Worm (Caenorhabditis elegans) whole organism, L4 larva: ENCODE results near the gene C27A2.7.
"Not testable (repeated sequence)": the region's sequence is repeated elsewhere in the genome, so short reads cannot be mapped to it uniquely, and the experiment has no call there.

ENCODE experiments used
- D1046.2 ChIP-seq: fragments of 200-800 bp; sonication (Bioruptor generic); IDR thresholded peaks from 2 replicates; pipeline ENCODE4 v1.3.6; 2022; ENCODE audit warnings: missing genetic modification characterization, missing compliant biosample characterization
- F10B5.3 ChIP-seq: sonication (generic microtip); optimal IDR thresholded peaks from 2 replicates; lab custom pipeline; 2016; ENCODE audit warnings: mild to moderate bottlenecking, missing genetic modification characterization, missing compliant biosample characterization
- F26F4.8 ChIP-seq: fragments of 200-800 bp; sonication (Bioruptor generic); conservative IDR thresholded peaks from 2 replicates; pipeline ENCODE4 v1.3.6; 2022; ENCODE audit warnings: missing genetic modification characterization, missing compliant biosample characterization
- T20F7.1 ChIP-seq: fragments of 200-800 bp; sonication (Bioruptor generic); optimal IDR thresholded peaks from 2 replicates; lab custom pipeline; 2018; ENCODE audit warnings: mild to moderate bottlenecking, missing genetic modification characterization, missing compliant biosample characterization
- Y48G9A.11 ChIP-seq: fragments of 200-800 bp; sonication (Bioruptor generic); IDR thresholded peaks from 2 replicates; pipeline ENCODE4 v1.3.6; 2022; ENCODE audit warnings: missing genetic modification reagents, missing genetic modification characterization, missing compliant biosample characterization
- Y5F2A.4 ChIP-seq: fragments of 200-800 bp; sonication (Bioruptor generic); optimal IDR thresholded peaks from 2 replicates; lab custom pipeline; 2018; ENCODE audit warnings: mild to moderate bottlenecking, missing genetic modification characterization, missing compliant biosample characterization
- ZK337.2 ChIP-seq: fragments of 200-800 bp; sonication (Bioruptor generic); IDR thresholded peaks from 2 replicates; pipeline ENCODE4 v1.3.6; 2022; ENCODE audit warnings: missing genetic modification reagents, missing genetic modification characterization, missing compliant biosample characterization
- ZK546.5 ChIP-seq, 2 experiments: sonication (generic microtip); optimal IDR thresholded peaks; 2 replicates each; lab custom pipeline; 2017; ENCODE audit warnings: missing biosample characterization in 2 of 2, missing genetic modification characterization in 2 of 2
- aha-1 ChIP-seq: fragments of 150-350 bp; peaks from one replicate; lab custom pipeline; 2014; ENCODE audit warnings: missing biosample characterization, missing genetic modification characterization
- ama-1 ChIP-seq: fragments of 150-350 bp; optimal IDR thresholded peaks from 2 replicates; lab custom pipeline; 2014; ENCODE audit warnings: inconsistent platforms, mixed read lengths
- arid-1 ChIP-seq: fragments of 200-800 bp; sonication (Bioruptor generic); conservative IDR thresholded peaks from 2 replicates; pipeline ENCODE4 v1.3.6; 2022; ENCODE audit warnings: missing genetic modification reagents, missing genetic modification characterization, missing compliant biosample characterization
- ceh-20 ChIP-seq: fragments of 200-800 bp; sonication (Bioruptor generic); IDR thresholded peaks from 2 replicates; pipeline ENCODE4 v1.3.6; 2022; ENCODE audit warnings: missing genetic modification reagents, missing genetic modification characterization, missing compliant biosample characterization
- ceh-32 ChIP-seq: sonication (generic microtip); optimal IDR thresholded peaks from 2 replicates; lab custom pipeline; 2016; ENCODE audit warnings: mild to moderate bottlenecking, missing genetic modification characterization, missing compliant biosample characterization; ENCODE audit not compliant: poor library complexity
- cey-2 ChIP-seq: sonication (generic microtip); optimal IDR thresholded peaks from 3 replicates; lab custom pipeline; 2017; ENCODE audit warnings: missing genetic modification characterization, mild to moderate bottlenecking, missing compliant biosample characterization, antibody characterized with exemption, borderline replicate concordance; ENCODE audit not compliant: insufficient read depth
- ctbp-1 ChIP-seq: fragments of 200-800 bp; sonication (Bioruptor generic); IDR thresholded peaks from 2 replicates; pipeline ENCODE4 v1.3.6; 2022; ENCODE audit warnings: missing genetic modification reagents, missing genetic modification characterization, missing compliant biosample characterization
- daf-16 ChIP-seq, 3 experiments: sonication (generic microtip); optimal IDR thresholded peaks; 2 replicates each; lab custom pipeline; 2016 to 2017; ENCODE audit warnings: missing genetic modification characterization in 3 of 3, missing genetic modification reagents in 3 of 3, mild to moderate bottlenecking in 2 of 3, missing compliant biosample characterization in 2 of 3, missing biosample characterization in 1 of 3, moderate library complexity in 1 of 3
- dmd-8 ChIP-seq: fragments of 200-800 bp; sonication (Bioruptor generic); IDR thresholded peaks from 2 replicates; pipeline ENCODE4 v1.3.6; 2022; ENCODE audit warnings: missing genetic modification characterization, missing compliant biosample characterization
- dve-1 ChIP-seq: sonication (generic microtip); optimal IDR thresholded peaks from 2 replicates; lab custom pipeline; 2017; ENCODE audit warnings: antibody characterized with exemption, mild to moderate bottlenecking, missing genetic modification characterization, missing compliant biosample characterization; ENCODE audit not compliant: insufficient read depth
- egl-27 ChIP-seq: sonication (generic microtip); optimal IDR thresholded peaks from 3 replicates; lab custom pipeline; 2017; ENCODE audit warnings: missing biosample characterization, missing genetic modification reagents, missing genetic modification characterization
- hif-1 ChIP-seq, 2 experiments: sonication (generic microtip); optimal IDR thresholded peaks; 2 replicates each; lab custom pipeline; 2016 to 2017; ENCODE audit warnings: missing compliant biosample characterization in 2 of 2, missing genetic modification characterization in 2 of 2, missing genetic modification reagents in 2 of 2, missing genotype in 2 of 2, mild to moderate bottlenecking in 1 of 2
- lin-15B ChIP-seq: fragments of 150-350 bp; sonication (generic microtip); optimal IDR thresholded peaks from 3 replicates; lab custom pipeline; 2014; ENCODE audit warnings: missing biosample characterization, missing genetic modification characterization
- lin-29 ChIP-seq: fragments of 200-800 bp; sonication (Bioruptor generic); IDR thresholded peaks from 2 replicates; pipeline ENCODE4 v1.3.6; 2022; ENCODE audit warnings: missing genetic modification reagents, missing genetic modification characterization, missing compliant biosample characterization
- lin-38 ChIP-seq: fragments of 200-800 bp; sonication (Bioruptor generic); IDR thresholded peaks from 2 replicates; pipeline ENCODE4 v1.3.6; 2022; ENCODE audit warnings: missing genetic modification reagents, missing genetic modification characterization, missing compliant biosample characterization
- lir-3 ChIP-seq: sonication (generic microtip); optimal IDR thresholded peaks from 2 replicates; lab custom pipeline; 2016; ENCODE audit warnings: mild to moderate bottlenecking, missing genetic modification characterization, missing compliant biosample characterization
- madf-9 ChIP-seq: fragments of 200-800 bp; sonication (Bioruptor generic); conservative IDR thresholded peaks from 2 replicates; pipeline ENCODE4 v1.3.6; 2022; ENCODE audit warnings: missing genetic modification reagents, missing genetic modification characterization, missing compliant biosample characterization
- mxl-2 ChIP-seq: fragments of 200-800 bp; sonication (Bioruptor generic); conservative IDR thresholded peaks from 2 replicates; pipeline ENCODE4 v1.3.6; 2022; ENCODE audit warnings: missing genetic modification reagents, missing genetic modification characterization, missing compliant biosample characterization
- nhr-237 ChIP-seq: sonication (generic microtip); optimal IDR thresholded peaks from 2 replicates; lab custom pipeline; 2017; ENCODE audit warnings: missing biosample characterization, missing genetic modification characterization
- nhr-25 ChIP-seq: sonication (generic microtip); optimal IDR thresholded peaks from 2 replicates; lab custom pipeline; 2017; ENCODE audit warnings: missing genetic modification characterization, mild to moderate bottlenecking, missing compliant biosample characterization, antibody characterized with exemption, moderate library complexity, borderline replicate concordance; ENCODE audit not compliant: insufficient read depth
- nhr-28 ChIP-seq: fragments of 150-350 bp; optimal IDR thresholded peaks from 2 replicates; lab custom pipeline; 2014; ENCODE audit warnings: missing biosample characterization, missing genetic modification characterization
- nhr-42 ChIP-seq: fragments of 200-800 bp; sonication (Bioruptor generic); IDR thresholded peaks from 2 replicates; pipeline ENCODE4 v1.3.6; 2022; ENCODE audit warnings: missing genetic modification characterization, missing compliant biosample characterization
- pha-4 ChIP-seq, 2 experiments: fragments of 150-350 bp in 1 of 2; fragments of 200-800 bp in 1 of 2; sonication (Bioruptor generic) in 1 of 2; IDR thresholded peaks in 1 of 2; optimal IDR thresholded peaks in 1 of 2; 2 replicates each; pipeline versions ENCODE4 v1.3.6 to Lab custom; 2014 to 2022; ENCODE audit warnings: missing genetic modification characterization in 2 of 2, missing genetic modification reagents in 2 of 2, missing biosample characterization in 1 of 2, missing compliant biosample characterization in 1 of 2
- saeg-2 ChIP-seq: fragments of 200-800 bp; sonication (Bioruptor generic); IDR thresholded peaks from 2 replicates; pipeline ENCODE4 v1.3.6; 2022; ENCODE audit warnings: missing genetic modification reagents, missing genetic modification characterization, missing compliant biosample characterization
- skn-1 ChIP-seq: fragments of 150-350 bp; optimal IDR thresholded peaks from 2 replicates; lab custom pipeline; 2014; ENCODE audit warnings: missing biosample characterization, missing genetic modification characterization
- snpc-1.2 ChIP-seq: fragments of 200-800 bp; sonication (Bioruptor generic); IDR thresholded peaks from 2 replicates; pipeline ENCODE4 v1.3.6; 2022; ENCODE audit warnings: missing genetic modification reagents, missing genetic modification characterization, missing compliant biosample characterization
- snpc-4 ChIP-seq: fragments of 150-350 bp; optimal IDR thresholded peaks from 2 replicates; lab custom pipeline; 2014; ENCODE audit warnings: missing biosample characterization, missing genetic modification characterization
- spr-1 ChIP-seq: sonication (generic microtip); optimal IDR thresholded peaks from 2 replicates; lab custom pipeline; 2016; ENCODE audit warnings: mild to moderate bottlenecking, missing genetic modification characterization, missing compliant biosample characterization
- tag-97 ChIP-seq: fragments of 200-800 bp; sonication (Bioruptor generic); IDR thresholded peaks from 2 replicates; pipeline ENCODE4 v1.3.6; 2022; ENCODE audit warnings: missing genetic modification characterization, missing compliant biosample characterization
- vab-7 ChIP-seq: fragments of 200-800 bp; sonication (Bioruptor generic); IDR thresholded peaks from 2 replicates; pipeline ENCODE4 v1.3.6; 2022; ENCODE audit warnings: missing genetic modification reagents, missing genetic modification characterization, missing compliant biosample characterization
- zfp-2 ChIP-seq: sonication (generic microtip); optimal IDR thresholded peaks from 2 replicates; lab custom pipeline; 2016; ENCODE audit warnings: mild to moderate bottlenecking, missing genetic modification characterization, missing compliant biosample characterization
- zfp-3 ChIP-seq: fragments of 200-800 bp; sonication (Bioruptor generic); conservative IDR thresholded peaks from 2 replicates; pipeline ENCODE4 v1.3.6; 2022; ENCODE audit warnings: missing genetic modification reagents, missing genetic modification characterization, missing compliant biosample characterization

The C27A2.7 gene

ce11 chrII:5071265-5071664, at the start of gene C27A2.7:
Gene C27A2.7 (minus strand): TSS chrII:5071365.
- no peak for TF ChIP-seq nhr-25 (tag; lab: Kevin White, UChicago)
- no peak for TF ChIP-seq spr-1 (tag; lab: Kevin White, UChicago)
- TF ChIP-seq cey-2 (tag; lab: Kevin White, UChicago) = no peak
- no peak for TF ChIP-seq pha-4 (GFP tag; IDR thresholded peaks at IDR 0.05; lab: Robert Waterston, UW)
- no peak for TF ChIP-seq pha-4 (tag; optimal IDR thresholded peaks at IDR 0.05; lab: Kevin White, UChicago)
- TF ChIP-seq vab-7 (GFP tag; lab: Robert Waterston, UW) = no peak
- no peak for TF ChIP-seq skn-1 (tag; lab: Kevin White, UChicago)
- TF ChIP-seq ZK546.5 (tag; optimal IDR thresholded peaks at IDR 0.05; lab: Kevin White, UChicago) = no peak
- no peak for TF ChIP-seq ceh-32 (tag; lab: Kevin White, UChicago)
- no peak for TF ChIP-seq ctbp-1 (GFP tag; lab: Robert Waterston, UW)
- no peak for TF ChIP-seq F10B5.3 (tag; lab: Kevin White, UChicago)
- no peak for TF ChIP-seq tag-97 (GFP tag; lab: Robert Waterston, UW)
- no peak for TF ChIP-seq nhr-42 (GFP tag; lab: Robert Waterston, UW)
- no peak for TF ChIP-seq snpc-1.2 (GFP tag; lab: Robert Waterston, UW)
- no peak for TF ChIP-seq dve-1 (tag; lab: Kevin White, UChicago)
- no peak for TF ChIP-seq aha-1 (tag; lab: Kevin White, UChicago)
- TF ChIP-seq arid-1 = no peak
- TF ChIP-seq snpc-4 = no peak
- no peak for TF ChIP-seq T20F7.1 (GFP tag; lab: Kevin White, UChicago)
- no peak for TF ChIP-seq dmd-8 (GFP tag; lab: Robert Waterston, UW)

- no peak for TF ChIP-seq Y5F2A.4 (GFP tag; lab: Kevin White, UChicago)
- peak; percentile 90; the same call in 1 of the 2 replicates for TF ChIP-seq ceh-20
- TF ChIP-seq dve-1 (tag; lab: Kevin White, UChicago) = no peak
- no peak for TF ChIP-seq egl-27 (tag; lab: Kevin White, UChicago)
Measured at ce11 chrII:5120612-5121011, 49.4 kb upstream of the C27A2.7 start.

- TF ChIP-seq ama-1 (lab: Kevin White, UChicago) = no peak
Measured at ce11 chrII:5115733-5116132, 44.6 kb upstream of the C27A2.7 start, which contains the start of gene srsy-1. Gene srsy-1 (plus strand): TSS chrII:5116033.

ce11 chrII:5115235-5115634, 44.1 kb upstream of the C27A2.7 start, which contains the start of gene msp-74:
Gene msp-74 (minus strand): TSS chrII:5115335.
- not testable (repeated sequence) for TF ChIP-seq lir-3 (tag; lab: Kevin White, UChicago); zfp-3 (GFP tag; lab: Robert Waterston, UW); mxl-2 (GFP tag; lab: Robert Waterston, UW)

- no peak for TF ChIP-seq cey-2 (tag; lab: Kevin White, UChicago)
Measured at ce11 chrII:5112082-5112481, 40.9 kb upstream of the C27A2.7 start, which contains the start of gene F09C12.8. Gene F09C12.8 (plus strand): TSS chrII:5112382.

ce11 chrII:5109693-5110092, 38.5 kb upstream of the C27A2.7 start, which contains the start of gene F09C12.2:
Gene F09C12.2 (plus strand): TSS chrII:5110012.
- no peak for TF ChIP-seq saeg-2 (GFP tag; lab: Robert Waterston, UW)
- TF ChIP-seq lin-38 (GFP tag; lab: Robert Waterston, UW) = no peak
- TF ChIP-seq nhr-237 = no peak
- TF ChIP-seq lin-29 (GFP tag; lab: Robert Waterston, UW) = no peak
- TF ChIP-seq daf-16 (GFP tag; optimal IDR thresholded peaks at IDR 0.05; lab: Kevin White, UChicago) = no peak
- TF ChIP-seq daf-16 (tag; optimal IDR thresholded peaks at IDR 0.05; lab: Kevin White, UChicago) = peak; percentile 58
- no peak for TF ChIP-seq D1046.2 (GFP tag; lab: Robert Waterston, UW)
- TF ChIP-seq ZK337.2 (GFP tag; lab: Robert Waterston, UW) = no peak
- no peak for TF ChIP-seq F26F4.8 (GFP tag; lab: Robert Waterston, UW)
- peak; percentile 53 for TF ChIP-seq nhr-28
- no peak for TF ChIP-seq Y48G9A.11 (GFP tag; lab: Robert Waterston, UW)
- no peak for TF ChIP-seq egl-27 (tag; lab: Kevin White, UChicago)
- TF ChIP-seq hif-1 (tag; optimal IDR thresholded peaks at IDR 0.05; lab: Kevin White, UChicago) = no peak
- TF ChIP-seq lin-15B (tag; lab: Kevin White, UChicago) = no peak
- no peak for TF ChIP-seq skn-1 (tag; lab: Kevin White, UChicago)
- TF ChIP-seq zfp-2 = no peak
- TF ChIP-seq madf-9 (GFP tag; lab: Robert Waterston, UW) = no peak
